Worm (Caenorhabditis elegans) whole organism, L3 larva: ENCODE measurements around the gene cutl-15.
A peak's percentile ranks its signal among the peaks of the same experiment; 100 is the strongest.

Source experiments
- R02D3.7 ChIP-seq: fragments of 150-350 bp; optimal IDR thresholded peaks from 2 replicates; lab custom pipeline; 2014; ENCODE audit warnings: missing biosample characterization, missing genetic modification characterization
- ceh-9 ChIP-seq: sonication (generic microtip); optimal IDR thresholded peaks from 2 replicates; lab custom pipeline; 2018; ENCODE audit warnings: missing biosample characterization, missing genetic modification characterization
- lin-15B ChIP-seq: fragments of 150-350 bp; optimal IDR thresholded peaks from 2 replicates; lab custom pipeline; 2014; ENCODE audit warnings: missing biosample characterization, missing genetic modification characterization
- nhr-25 ChIP-seq: sonication (generic microtip); optimal IDR thresholded peaks from 2 replicates; lab custom pipeline; 2017; ENCODE audit warnings: missing biosample characterization, missing genetic modification characterization
- nhr-76 ChIP-seq: fragments of 150-350 bp; sonication (generic microtip); optimal IDR thresholded peaks from 5 replicates; lab custom pipeline; 2014; ENCODE audit warnings: missing biosample characterization, missing genetic modification characterization
- unc-39 ChIP-seq: sonication (generic microtip); optimal IDR thresholded peaks from 4 replicates; lab custom pipeline; 2017; ENCODE audit warnings: missing biosample characterization, missing genetic modification characterization

ce11 chrII:8969251-8970183 lies 22.0 kb upstream of the cutl-15 start, which contains the start of the genes szy-20 and C18E9.5:
- TF ChIP-seq nhr-25 (tag; lab: Kevin White, UChicago) (peak; percentile 27), ceh-9 (tag; lab: Kevin White, UChicago) (no peak), R02D3.7 (tag; lab: Kevin White, UChicago) (peak; percentile 82), nhr-76 (tag; lab: Kevin White, UChicago) (no peak), unc-39 (tag; lab: Kevin White, UChicago) (no peak), lin-15B (tag; lab: Kevin White, UChicago) (peak; percentile 81)
